Worm (Caenorhabditis elegans) whole organism, L4 larva: ENCODE results near the gene ZK637.4.

Experiments used
- D1046.2 ChIP-seq: fragments of 200-800 bp; sonication (Bioruptor generic); IDR thresholded peaks from 2 replicates; pipeline ENCODE4 v1.3.6; 2022; ENCODE audit warnings: missing genetic modification characterization, missing compliant biosample characterization
- T20F7.1 ChIP-seq: fragments of 200-800 bp; sonication (Bioruptor generic); optimal IDR thresholded peaks from 2 replicates; lab custom pipeline; 2018; ENCODE audit warnings: mild to moderate bottlenecking, missing genetic modification characterization, missing compliant biosample characterization
- Y105C5A.15 ChIP-seq: fragments of 200-800 bp; sonication (Bioruptor generic); IDR thresholded peaks from 2 replicates; pipeline ENCODE4 v1.3.6; 2022; ENCODE audit warnings: missing genetic modification characterization, missing compliant biosample characterization
- Y75B8A.6 ChIP-seq: fragments of 200-800 bp; sonication (Bioruptor generic); IDR thresholded peaks from 2 replicates; pipeline ENCODE4 v1.3.6; 2022; ENCODE audit warnings: missing genetic modification reagents, missing genetic modification characterization, missing compliant biosample characterization
- attf-4 ChIP-seq: sonication (generic microtip); optimal IDR thresholded peaks from 3 replicates; lab custom pipeline; 2017; ENCODE audit warnings: missing biosample characterization, missing genetic modification characterization
- ceh-32 ChIP-seq: sonication (generic microtip); optimal IDR thresholded peaks from 2 replicates; lab custom pipeline; 2016; ENCODE audit warnings: mild to moderate bottlenecking, missing genetic modification characterization, missing compliant biosample characterization; ENCODE audit not compliant: poor library complexity
- ceh-44 ChIP-seq: fragments of 200-800 bp; sonication (Bioruptor generic); IDR thresholded peaks from 2 replicates; pipeline ENCODE4 v1.3.6; 2022; ENCODE audit warnings: missing genetic modification reagents, missing genetic modification characterization, missing compliant biosample characterization
- ceh-62 ChIP-seq: sonication (generic microtip); optimal IDR thresholded peaks from 2 replicates; lab custom pipeline; 2017; ENCODE audit warnings: missing biosample characterization, missing genetic modification characterization
- ctbp-1 ChIP-seq: fragments of 200-800 bp; sonication (Bioruptor generic); IDR thresholded peaks from 2 replicates; pipeline ENCODE4 v1.3.6; 2022; ENCODE audit warnings: missing genetic modification reagents, missing genetic modification characterization, missing compliant biosample characterization
- daf-12 ChIP-seq: fragments of 150-350 bp; optimal IDR thresholded peaks from 2 replicates; lab custom pipeline; 2014; ENCODE audit warnings: missing biosample characterization, missing genetic modification reagents, missing genetic modification characterization
- daf-19 ChIP-seq: fragments of 200-800 bp; sonication (Bioruptor generic); conservative IDR thresholded peaks from 2 replicates; pipeline ENCODE4 v1.3.6; 2022; ENCODE audit warnings: missing genetic modification characterization, missing compliant biosample characterization
- daf-8 ChIP-seq: fragments of 200-800 bp; sonication (Bioruptor generic); IDR thresholded peaks from 2 replicates; pipeline ENCODE4 v1.3.6; 2022; ENCODE audit warnings: missing genetic modification characterization, missing compliant biosample characterization
- dmd-6 ChIP-seq: fragments of 200-800 bp; sonication (Bioruptor generic); IDR thresholded peaks from 2 replicates; pipeline ENCODE4 v1.3.6; 2022; ENCODE audit warnings: missing genetic modification reagents, missing genetic modification characterization, missing compliant biosample characterization
- dmd-9 ChIP-seq: fragments of 200-800 bp; sonication (Bioruptor generic); IDR thresholded peaks from 2 replicates; pipeline ENCODE4 v1.3.6; 2022; ENCODE audit warnings: missing genetic modification reagents, missing genetic modification characterization, missing compliant biosample characterization
- duxl-1 ChIP-seq: sonication (generic microtip); optimal IDR thresholded peaks from 2 replicates; lab custom pipeline; 2016; ENCODE audit warnings: mild to moderate bottlenecking, missing genetic modification characterization, moderate library complexity, missing compliant biosample characterization; ENCODE audit not compliant: poor library complexity
- egl-27 ChIP-seq: sonication (generic microtip); optimal IDR thresholded peaks from 3 replicates; lab custom pipeline; 2017; ENCODE audit warnings: missing biosample characterization, missing genetic modification reagents, missing genetic modification characterization
- egl-43 ChIP-seq: fragments of 200-800 bp; sonication (Bioruptor generic); IDR thresholded peaks from 2 replicates; pipeline ENCODE4 v1.3.6; 2022; ENCODE audit warnings: missing genetic modification reagents, missing genetic modification characterization, missing compliant biosample characterization
- fkh-10 ChIP-seq: fragments of 150-350 bp; optimal IDR thresholded peaks from 2 replicates; lab custom pipeline; 2014; ENCODE audit warnings: missing biosample characterization, missing genetic modification reagents, missing genetic modification characterization
- fos-1 ChIP-seq: fragments of 150-350 bp; optimal IDR thresholded peaks from 2 replicates; lab custom pipeline; 2014; ENCODE audit warnings: missing biosample characterization, missing genetic modification characterization
- hif-1 ChIP-seq, 2 experiments: sonication (generic microtip); optimal IDR thresholded peaks; 2 replicates each; lab custom pipeline; 2016 to 2017; ENCODE audit warnings: missing compliant biosample characterization in 2 of 2, missing genetic modification characterization in 2 of 2, missing genetic modification reagents in 2 of 2, missing genotype in 2 of 2, mild to moderate bottlenecking in 1 of 2
- hmg-1.1 ChIP-seq: fragments of 200-800 bp; sonication (Bioruptor generic); IDR thresholded peaks from 2 replicates; pipeline ENCODE4 v1.3.6; 2022; ENCODE audit warnings: missing genetic modification reagents, missing genetic modification characterization, missing compliant biosample characterization
- jun-1 ChIP-seq: fragments of 150-350 bp; optimal IDR thresholded peaks from 2 replicates; lab custom pipeline; 2014; ENCODE audit warnings: missing biosample characterization, missing genetic modification reagents, missing genetic modification characterization
- lim-7 ChIP-seq: fragments of 200-800 bp; sonication (Bioruptor generic); IDR thresholded peaks from 2 replicates; pipeline ENCODE4 v1.3.6; 2022; ENCODE audit warnings: missing genetic modification characterization, missing compliant biosample characterization
- lin-1 ChIP-seq: fragments of 200-800 bp; sonication (Bioruptor generic); IDR thresholded peaks from 2 replicates; pipeline ENCODE4 v1.3.6; 2022; ENCODE audit warnings: missing genetic modification reagents, missing genetic modification characterization, missing compliant biosample characterization
- lin-38 ChIP-seq: fragments of 200-800 bp; sonication (Bioruptor generic); IDR thresholded peaks from 2 replicates; pipeline ENCODE4 v1.3.6; 2022; ENCODE audit warnings: missing genetic modification reagents, missing genetic modification characterization, missing compliant biosample characterization
- lin-39 ChIP-seq: fragments of 150-350 bp; optimal IDR thresholded peaks from 2 replicates; lab custom pipeline; 2014; ENCODE audit warnings: missing biosample characterization, missing genetic modification reagents, missing genetic modification characterization
- lsy-2 ChIP-seq, 2 experiments: fragments of 150-350 bp in 1 of 2; sonication (generic microtip) in 1 of 2; optimal IDR thresholded peaks; 2 replicates each; lab custom pipeline; 2014 to 2017; ENCODE audit warnings: missing biosample characterization in 2 of 2, missing genetic modification characterization in 2 of 2
- madf-5 ChIP-seq, 2 experiments: fragments of 200-800 bp; sonication (Bioruptor generic); IDR thresholded peaks; 2 replicates each; pipeline ENCODE4 v1.3.6; 2022; ENCODE audit warnings: missing compliant biosample characterization in 2 of 2, missing genetic modification characterization in 2 of 2
- mes-2 ChIP-seq: sonication (generic microtip); optimal IDR thresholded peaks from 2 replicates; lab custom pipeline; 2016; ENCODE audit warnings: missing genotype, mild to moderate bottlenecking, missing genetic modification characterization, missing compliant biosample characterization; ENCODE audit not compliant: poor library complexity, severe bottlenecking
- mxl-3 ChIP-seq: fragments of 200-800 bp; sonication (Bioruptor generic); optimal IDR thresholded peaks from 2 replicates; lab custom pipeline; 2018; ENCODE audit warnings: mild to moderate bottlenecking, missing genetic modification characterization, missing compliant biosample characterization
- nhr-10 ChIP-seq: fragments of 150-350 bp; optimal IDR thresholded peaks from 2 replicates; lab custom pipeline; 2014; ENCODE audit warnings: missing biosample characterization, missing genetic modification characterization
- nhr-102 ChIP-seq: sonication (generic microtip); optimal IDR thresholded peaks from 2 replicates; lab custom pipeline; 2016; ENCODE audit warnings: mild to moderate bottlenecking, missing genetic modification characterization, moderate library complexity, missing compliant biosample characterization
- nhr-111 ChIP-seq: fragments of 200-800 bp; sonication (Bioruptor generic); optimal IDR thresholded peaks from 2 replicates; lab custom pipeline; 2018; ENCODE audit warnings: mild to moderate bottlenecking, missing genetic modification characterization, missing compliant biosample characterization
- nhr-25 ChIP-seq: sonication (generic microtip); optimal IDR thresholded peaks from 2 replicates; lab custom pipeline; 2017; ENCODE audit warnings: missing genetic modification characterization, mild to moderate bottlenecking, missing compliant biosample characterization, antibody characterized with exemption, moderate library complexity, borderline replicate concordance; ENCODE audit not compliant: insufficient read depth
- nhr-28 ChIP-seq: fragments of 150-350 bp; optimal IDR thresholded peaks from 2 replicates; lab custom pipeline; 2014; ENCODE audit warnings: missing biosample characterization, missing genetic modification characterization
- nhr-77 ChIP-seq: fragments of 150-350 bp; optimal IDR thresholded peaks from 2 replicates; lab custom pipeline; 2014; ENCODE audit warnings: missing biosample characterization, missing genetic modification characterization
- pha-4 ChIP-seq, 2 experiments: fragments of 150-350 bp in 1 of 2; fragments of 200-800 bp in 1 of 2; sonication (Bioruptor generic) in 1 of 2; IDR thresholded peaks in 1 of 2; optimal IDR thresholded peaks in 1 of 2; 2 replicates each; pipeline versions ENCODE4 v1.3.6 to Lab custom; 2014 to 2022; ENCODE audit warnings: missing genetic modification characterization in 2 of 2, missing genetic modification reagents in 2 of 2, missing biosample characterization in 1 of 2, missing compliant biosample characterization in 1 of 2
- saeg-2 ChIP-seq: fragments of 200-800 bp; sonication (Bioruptor generic); IDR thresholded peaks from 2 replicates; pipeline ENCODE4 v1.3.6; 2022; ENCODE audit warnings: missing genetic modification reagents, missing genetic modification characterization, missing compliant biosample characterization
- skn-1 ChIP-seq: fragments of 150-350 bp; optimal IDR thresholded peaks from 2 replicates; lab custom pipeline; 2014; ENCODE audit warnings: missing biosample characterization, missing genetic modification characterization
- snpc-1.2 ChIP-seq: fragments of 200-800 bp; sonication (Bioruptor generic); IDR thresholded peaks from 2 replicates; pipeline ENCODE4 v1.3.6; 2022; ENCODE audit warnings: missing genetic modification reagents, missing genetic modification characterization, missing compliant biosample characterization
- snpc-4 ChIP-seq: fragments of 150-350 bp; optimal IDR thresholded peaks from 2 replicates; lab custom pipeline; 2014; ENCODE audit warnings: missing biosample characterization, missing genetic modification characterization
- unc-39 ChIP-seq: sonication (generic microtip); optimal IDR thresholded peaks from 2 replicates; lab custom pipeline; 2017; ENCODE audit warnings: missing biosample characterization, missing genetic modification characterization
- unc-62 ChIP-seq, 3 experiments: fragments of 150-350 bp in 1 of 3; sonication (generic microtip); optimal IDR thresholded peaks in 2 of 3; peaks in 1 of 3; 1 replicate in 1 of 3; 2 replicates in 2 of 3; lab custom pipeline; 2014 to 2017; ENCODE audit warnings: missing biosample characterization in 3 of 3, missing genetic modification characterization in 3 of 3, missing genetic modification reagents in 3 of 3, missing genotype in 1 of 3
- zip-11 ChIP-seq: fragments of 200-800 bp; sonication (Bioruptor generic); IDR thresholded peaks from 2 replicates; pipeline ENCODE4 v1.3.6; 2022; ENCODE audit warnings: missing genetic modification characterization, missing compliant biosample characterization
- zip-2 ChIP-seq: fragments of 150-350 bp; optimal IDR thresholded peaks from 2 replicates; lab custom pipeline; 2014; ENCODE audit warnings: missing biosample characterization, missing genetic modification characterization

ZK637.4 gene

DNA sequence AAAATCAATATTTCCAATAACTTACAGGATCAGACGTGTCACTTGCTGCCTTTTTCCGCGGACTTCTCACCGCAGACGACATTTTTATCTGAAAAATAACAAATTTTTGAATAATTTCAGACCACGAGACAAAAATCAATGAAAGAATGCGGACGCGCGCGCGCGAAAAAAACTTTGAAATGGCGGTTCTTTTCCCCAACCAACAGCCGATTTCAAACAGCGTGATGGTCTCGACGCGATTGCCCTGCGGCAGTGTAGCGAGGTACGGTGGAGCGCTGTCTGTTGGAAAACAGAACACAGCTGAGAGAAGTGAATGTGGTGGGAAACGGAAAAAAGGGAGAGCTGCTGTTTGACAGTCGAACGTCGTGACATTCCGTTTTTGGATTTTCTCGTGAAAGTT lies 10.5 kb downstream of the ZK637.4 start, which contains the start of gene lin-9 (continued):
- TF ChIP-seq nhr-77 (tag; lab: Kevin White, UChicago): peak; percentile 86
- TF ChIP-seq mes-2 (tag; lab: Kevin White, UChicago): peak; percentile 95
- TF ChIP-seq lin-39 (tag; lab: Kevin White, UChicago): no peak
- peak; percentile 83 for TF ChIP-seq nhr-28 (tag; lab: Kevin White, UChicago)
- TF ChIP-seq D1046.2: peak; percentile 86
- peak; percentile 81 for TF ChIP-seq ceh-44 (GFP tag; lab: Robert Waterston, UW)
- TF ChIP-seq daf-19 (GFP tag; lab: Robert Waterston, UW): no peak
- TF ChIP-seq unc-39 (tag; lab: Kevin White, UChicago): no peak
- peak; percentile 98 for TF ChIP-seq hmg-1.1
- peak; percentile 71 for TF ChIP-seq nhr-25 (tag; lab: Kevin White, UChicago)
- TF ChIP-seq ceh-62 (tag; lab: Kevin White, UChicago): no peak
- peak; percentile 91 for TF ChIP-seq T20F7.1 (GFP tag; lab: Kevin White, UChicago)
- no peak for TF ChIP-seq attf-4
- TF ChIP-seq lim-7 (GFP tag; lab: Robert Waterston, UW): no peak
- peak; percentile 93 for TF ChIP-seq lin-1 (GFP tag; lab: Robert Waterston, UW)
- TF ChIP-seq daf-12 (tag; lab: Kevin White, UChicago): no peak
- peak; percentile 90 for TF ChIP-seq dmd-9 (GFP tag; lab: Robert Waterston, UW)
- TF ChIP-seq daf-8: no peak
- peak; percentile 29 for TF ChIP-seq nhr-10 (tag; lab: Kevin White, UChicago)
- TF ChIP-seq ctbp-1 (GFP tag; lab: Robert Waterston, UW): peak; percentile 97
- peak; percentile 82 for TF ChIP-seq snpc-1.2
- TF ChIP-seq egl-27 (tag; lab: Kevin White, UChicago): no peak
- TF ChIP-seq snpc-4: no peak

DNA sequence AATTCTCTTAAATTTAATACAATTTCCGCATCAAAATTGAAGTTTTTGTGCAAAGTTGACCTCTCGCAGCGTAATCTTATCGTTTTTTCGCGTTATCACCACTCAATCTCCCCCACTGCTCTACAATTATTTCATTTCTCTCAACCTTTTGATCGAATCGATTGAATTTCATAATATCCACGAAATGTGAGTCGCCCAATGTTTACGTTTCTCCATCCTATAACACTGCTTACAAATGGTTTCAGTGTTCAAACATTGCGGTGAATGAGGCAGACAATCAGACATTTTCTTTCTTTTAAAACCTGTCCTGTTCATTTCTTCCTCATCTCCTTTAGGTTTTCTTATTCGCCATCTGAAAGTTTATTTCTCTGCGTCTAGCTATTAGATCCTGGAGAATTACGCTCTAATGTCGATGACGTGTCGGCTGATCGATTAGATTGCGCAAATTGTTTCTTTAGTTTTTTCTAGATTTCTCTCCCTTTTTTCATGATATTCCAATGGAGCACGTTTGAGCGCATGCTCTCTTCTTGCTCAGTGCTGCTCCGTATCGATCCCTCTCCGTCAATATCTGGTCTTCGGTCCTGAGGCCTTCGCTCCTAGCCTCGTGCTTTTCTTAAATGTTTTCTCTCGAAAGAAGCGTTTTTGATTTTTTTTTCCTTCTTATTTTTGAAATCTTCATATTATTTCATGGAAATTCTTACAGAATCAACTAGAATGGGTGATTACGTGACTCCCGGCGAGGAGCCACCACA lies 11.5 kb downstream of the ZK637.4 start, which contains the start of gene unc-32:
Gene unc-32, plus strand, starts transcription at position 702 of the 752 bp plus-strand sequence.
- TF ChIP-seq nhr-102: no peak
- TF ChIP-seq jun-1: no peak
- no peak for TF ChIP-seq fos-1
- no peak for TF ChIP-seq dmd-9 (GFP tag; lab: Robert Waterston, UW)
- no peak for TF ChIP-seq madf-5 (GFP tag; IDR thresholded peaks at IDR 0.05; lab: Robert Waterston, UW)
- TF ChIP-seq egl-43 (GFP tag; lab: Robert Waterston, UW): no peak
- no peak for TF ChIP-seq ceh-32 (tag; lab: Kevin White, UChicago)
- no peak for TF ChIP-seq ceh-62 (tag; lab: Kevin White, UChicago)
- no peak; the same call in 1 of the 2 replicates for TF ChIP-seq pha-4 (GFP tag; IDR thresholded peaks at IDR 0.05; lab: Robert Waterston, UW)
- TF ChIP-seq pha-4 (tag; optimal IDR thresholded peaks at IDR 0.05; lab: Kevin White, UChicago): no peak
- no peak for TF ChIP-seq saeg-2 (GFP tag; lab: Robert Waterston, UW)
- TF ChIP-seq zip-2: no peak
- peak; percentile 54 for TF ChIP-seq fkh-10 (GFP tag; lab: Kevin White, UChicago)
- peak; percentile 36 for TF ChIP-seq lin-38
- no peak for TF ChIP-seq duxl-1 (tag; lab: Kevin White, UChicago)
- no peak for TF ChIP-seq nhr-25 (tag; lab: Kevin White, UChicago)
- no peak for TF ChIP-seq daf-19 (GFP tag; lab: Robert Waterston, UW)
- no peak for TF ChIP-seq mxl-3 (GFP tag; lab: Kevin White, UChicago)
- no peak for TF ChIP-seq lim-7 (GFP tag; lab: Robert Waterston, UW)
- TF ChIP-seq nhr-111: no peak
- no peak for TF ChIP-seq Y75B8A.6 (GFP tag; lab: Robert Waterston, UW)
- TF ChIP-seq ceh-44 (GFP tag; lab: Robert Waterston, UW): no peak
- TF ChIP-seq unc-62 (GFP tag; optimal IDR thresholded peaks at IDR 0.05 in 1 of 2; lab: Kevin White, UChicago): peak in 1 of 2 experiments; percentile 56
- TF ChIP-seq unc-62 (tag; optimal IDR thresholded peaks at IDR 0.05; lab: Kevin White, UChicago): no peak
- TF ChIP-seq lsy-2 (tag; optimal IDR thresholded peaks at IDR 0.05; lab: Kevin White, UChicago): peak; percentile 68 to 88
- TF ChIP-seq skn-1 (tag; lab: Kevin White, UChicago): no peak
- no peak for TF ChIP-seq Y105C5A.15 (GFP tag; lab: Robert Waterston, UW)
- no peak for TF ChIP-seq egl-27 (tag; lab: Kevin White, UChicago)
- TF ChIP-seq hif-1 (tag; optimal IDR thresholded peaks at IDR 0.05; lab: Kevin White, UChicago): peak in 1 of 2 experiments; percentile 47
- no peak for TF ChIP-seq zip-11 (GFP tag; lab: Robert Waterston, UW)
- TF ChIP-seq T20F7.1 (GFP tag; lab: Kevin White, UChicago): no peak
- peak; percentile 19; the same call in 1 of the 2 replicates for TF ChIP-seq dmd-6 (GFP tag; lab: Robert Waterston, UW)
- TF ChIP-seq nhr-77 (tag; lab: Kevin White, UChicago): no peak
